Worm (Caenorhabditis elegans): ENCODE measurements around the gene acs-1.

DNA sequence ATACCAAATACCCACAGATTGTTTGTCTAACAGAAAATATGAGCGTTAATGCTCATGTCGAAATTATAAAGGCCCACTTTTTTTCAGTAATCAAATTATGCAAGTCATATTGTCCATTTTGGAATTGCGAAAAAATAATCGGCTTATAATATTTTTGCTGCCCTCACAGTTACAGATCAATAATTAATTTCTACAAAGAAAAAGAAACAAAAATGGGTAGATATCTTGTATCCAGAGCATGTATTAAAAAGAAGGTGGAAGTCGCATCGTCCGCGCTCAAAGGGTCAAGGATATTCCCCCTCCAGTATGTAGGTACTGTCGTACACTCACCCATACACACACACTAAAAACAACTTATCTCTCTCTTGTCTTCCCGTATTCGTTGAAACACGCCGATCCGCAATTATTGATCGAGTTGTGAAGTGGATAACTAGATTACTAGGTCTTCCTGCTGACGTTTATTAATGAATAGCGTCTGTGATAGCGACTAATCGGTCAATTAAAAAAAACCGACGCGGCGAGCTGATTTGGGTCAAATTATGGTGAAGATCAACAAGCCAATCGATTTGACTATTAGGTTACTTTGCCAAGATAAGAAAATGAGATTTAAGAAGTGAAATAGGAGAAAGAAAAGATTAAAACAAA lies 10.9 kb upstream of the acs-1 start:
- TF ChIP-seq R02D3.7 (tag; optimal IDR thresholded peaks at IDR 0.05) (no peak), elt-1 (tag; optimal IDR thresholded peaks at IDR 0.05) (no peak), zag-1 (tag; optimal IDR thresholded peaks at IDR 0.05) (no peak)

Data from whole organism, L2 larva.